Worm (Caenorhabditis elegans): ENCODE results near the gene algn-9.
A peak's percentile ranks its signal among the peaks of the same experiment; 100 is the strongest.

ce11 chrII:10545213-10545612, 38.9 kb upstream of the algn-9 start:
- TF ChIP-seq ztf-11 (tag; optimal IDR thresholded peaks at IDR 0.05) (no peak), unc-39 (tag; optimal IDR thresholded peaks at IDR 0.05) (no peak), nhr-6 (tag; optimal IDR thresholded peaks at IDR 0.05) (no peak), lin-15B (tag; optimal IDR thresholded peaks at IDR 0.05) (no peak), pha-4 (GFP tag; IDR thresholded peaks at IDR 0.05) (0 out of 2 replicates have a peak, but pooled peaks have one; percentile 27), pha-4 (tag; optimal IDR thresholded peaks at IDR 0.05) (no peak), nhr-10 (tag; optimal IDR thresholded peaks at IDR 0.05) (no peak), unc-62 (GFP tag; optimal IDR thresholded peaks at IDR 0.05 in 1 of 2) (no peak), unc-62 (tag; optimal IDR thresholded peaks at IDR 0.05) (no peak), zfp-2 (tag; optimal IDR thresholded peaks at IDR 0.05) (no peak), madf-5 (GFP tag; IDR thresholded peaks at IDR 0.05) (peak in 1 of 2 experiments; percentile 49; a peak in 1 of 4 replicates), daf-16 (GFP tag; optimal IDR thresholded peaks at IDR 0.05) (no peak), daf-16 (tag; optimal IDR thresholded peaks at IDR 0.05) (no peak), zip-11 (GFP tag; IDR thresholded peaks at IDR 0.05) (no peak), set-16 (GFP tag; IDR thresholded peaks at IDR 0.05) (no peak), dpl-1 (GFP tag; optimal IDR thresholded peaks at IDR 0.05) (no peak), skn-1 (tag; optimal IDR thresholded peaks at IDR 0.05) (no peak)

Measured in whole organism, L4 larva.